Fruit fly (Drosophila melanogaster) Kc167 (cell line): Measurements from ENCODE around the gene tsg.

ENCODE experiments used
- Myc ChIP-seq: fragments of >200 bp; optimal IDR thresholded peaks from 2 replicates; lab custom pipeline; 2017; ENCODE audit warnings: missing external identifiers
- Sin3A ChIP-seq: fragments of >200 bp; optimal IDR thresholded peaks from 2 replicates; lab custom pipeline; 2018; ENCODE audit warnings: missing external identifiers
- h ChIP-seq: fragments of >200 bp; optimal IDR thresholded peaks from 3 replicates; lab custom pipeline; 2018; ENCODE audit warnings: missing external identifiers
- insv ChIP-seq: fragments of >200 bp; optimal IDR thresholded peaks from 3 replicates; lab custom pipeline; 2018; ENCODE audit warnings: missing external identifiers
- psq ChIP-seq: fragments of >200 bp; optimal IDR thresholded peaks from 2 replicates; lab custom pipeline; 2017; ENCODE audit warnings: missing external identifiers
- ttk ChIP-seq: sonication (Bioruptor generic); optimal IDR thresholded peaks from 2 replicates; lab custom pipeline; 2017; ENCODE audit warnings: missing external identifiers

Gene tsg

dm6 chrX:11987664-11988063, 1.1 kb downstream of the tsg start, which contains the start of gene gd:
Gene gd (minus strand): TSS chrX:11987764.
- TF ChIP-seq h (lab: Kevin White, UChicago) (no peak), insv (lab: Kevin White, UChicago) (no peak), Sin3A (lab: Kevin White, UChicago) (no peak), ttk (lab: Kevin White, UChicago) (no peak), psq (lab: Kevin White, UChicago) (no peak)

- no peak for TF ChIP-seq h (lab: Kevin White, UChicago)
Measured at dm6 chrX:11984987-11985386, 3.8 kb downstream of the tsg start, which contains the start of gene cac. Gene cac (minus strand): TSS chrX:11985087.

DNA sequence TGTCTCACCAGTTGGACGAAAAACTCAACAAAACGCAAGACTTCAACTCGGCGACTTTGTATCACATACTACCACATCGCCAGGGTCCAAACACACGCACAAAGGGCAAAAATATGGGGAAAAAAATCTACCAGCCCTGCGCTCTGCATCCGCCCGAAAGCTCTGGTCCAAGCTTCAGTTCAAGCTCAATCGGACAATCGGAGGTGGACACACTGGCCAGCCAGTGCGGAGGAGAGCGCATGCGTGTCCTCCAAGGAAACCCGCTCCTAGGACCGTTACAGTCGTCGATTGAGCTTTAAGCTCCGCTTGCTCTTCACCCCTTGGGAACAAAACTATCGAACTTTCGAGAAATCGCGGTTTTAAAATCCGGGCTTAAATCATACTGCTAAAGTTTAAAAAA, 4.9 kb downstream of the tsg start:
- no peak for TF ChIP-seq Myc (lab: Kevin White, UChicago)
